Worm (Caenorhabditis elegans): ENCODE data around the gene mlt-11.

- TF ChIP-seq nhr-23 (tag; optimal IDR thresholded peaks at IDR 0.05) (no peak), dmd-4 (tag; optimal IDR thresholded peaks at IDR 0.05) (no peak), ama-1 (optimal IDR thresholded peaks at IDR 0.05) (no peak), nhr-25 (tag; optimal IDR thresholded peaks at IDR 0.05) (no peak), ztf-11 (tag; optimal IDR thresholded peaks at IDR 0.05) (no peak)
Measured at ce11 chrV:20660025-20660424, 7.0 kb upstream of the mlt-11 start, which contains the start of gene W01F3.2.

All from whole organism, L2 larva.